Fruit fly (Drosophila melanogaster) whole organism, pupa: ENCODE measurements around the gene Naa15-16.

Source experiments
- CG10348 ChIP-seq: fragments of 200-800 bp; sonication (Bioruptor generic); IDR thresholded peaks from 2 replicates; pipeline ENCODE4 v1.3.6; 2022; ENCODE audit warnings: missing biosample characterization, missing genetic modification characterization
- CG34367 ChIP-seq: fragments of 200-800 bp; sonication (Bioruptor generic); optimal IDR thresholded peaks from 2 replicates; lab custom pipeline; 2018; ENCODE audit warnings: missing biosample characterization, mild to moderate bottlenecking, missing genetic modification characterization
- CG8159 ChIP-seq: fragments of 200-800 bp; sonication (Bioruptor generic); optimal IDR thresholded peaks from 3 replicates; lab custom pipeline; 2018; ENCODE audit warnings: missing biosample characterization, mild to moderate bottlenecking, missing genetic modification characterization, moderate library complexity
- CG8301 ChIP-seq: fragments of 200-800 bp; sonication (Bioruptor generic); optimal IDR thresholded peaks from 2 replicates; lab custom pipeline; 2018; ENCODE audit warnings: missing biosample characterization, mild to moderate bottlenecking, missing genetic modification characterization
- Pif1B ChIP-seq: fragments of 200-800 bp; sonication (Bioruptor generic); optimal IDR thresholded peaks from 3 replicates; lab custom pipeline; 2016; ENCODE audit warnings: missing biosample characterization, missing genetic modification characterization

DNA sequence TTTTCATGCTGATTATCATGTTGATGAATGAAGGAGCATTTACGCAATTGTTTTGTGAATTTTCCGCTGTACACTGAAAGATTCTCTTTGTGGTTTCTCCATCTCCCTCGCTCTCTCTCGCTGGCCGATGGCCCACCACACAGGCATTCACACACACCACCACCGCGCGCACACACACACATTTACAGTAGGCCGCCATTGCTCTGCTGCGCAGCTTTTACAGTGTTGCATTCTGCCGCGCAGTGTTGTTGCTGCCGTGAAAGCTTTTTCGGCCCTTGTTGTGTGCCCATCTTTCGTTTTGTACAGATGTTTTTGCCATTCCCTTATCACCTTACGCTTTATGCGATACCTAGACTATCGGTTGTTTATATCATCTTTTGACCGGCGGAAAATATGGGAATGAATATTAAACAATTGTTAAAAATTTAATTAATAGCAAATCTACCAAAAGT lies 17.1 kb downstream of the Naa15-16 start:
- no peak for TF ChIP-seq CG8301 (tag; lab: Kevin White, UChicago)
- TF ChIP-seq CG10348 = no peak
- no peak for TF ChIP-seq CG34367 (tag; lab: Kevin White, UChicago)
- no peak for TF ChIP-seq CG8159 (tag; lab: Kevin White, UChicago)
- TF ChIP-seq Pif1B (GFP tag; lab: Kevin White, UChicago) = no peak
